Worm (Caenorhabditis elegans): ENCODE measurements around the gene F09E5.11.

F09E5.11 gene

DNA sequence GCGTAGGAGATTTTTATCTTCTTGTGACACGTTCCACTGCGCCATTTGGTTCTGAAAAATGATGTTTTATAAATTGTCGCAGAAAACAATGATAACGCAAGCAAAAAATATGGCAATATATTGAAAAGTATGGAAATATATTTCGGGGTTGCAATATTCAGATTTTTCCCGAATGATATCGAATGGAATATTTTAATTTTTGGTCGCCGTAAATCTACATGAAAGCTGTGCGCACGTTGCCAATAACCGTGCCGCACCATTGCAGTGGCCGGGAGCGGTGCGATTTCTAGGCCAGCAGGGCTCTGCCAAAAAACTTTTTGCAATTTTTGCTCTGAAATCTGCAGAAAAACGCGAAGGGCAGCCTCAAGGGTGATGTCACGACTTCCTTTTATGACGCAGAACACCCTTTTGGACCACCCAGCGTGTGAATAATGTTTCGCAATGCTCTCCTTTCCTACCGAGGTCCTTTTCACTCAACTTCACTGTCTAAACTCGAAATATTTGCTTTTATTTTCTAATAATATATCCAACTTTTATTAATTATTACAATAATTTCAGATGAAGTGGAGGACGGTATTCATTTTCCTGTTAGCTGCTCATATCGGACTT, at the start of gene F09E5.11, which contains the start of gene bmy-1:
F09E5.11 (minus strand) TSS at position 51 of the 609 bp plus-strand sequence.
bmy-1 (plus strand) TSS at position 559 of the 609 bp plus-strand sequence.
- peak; percentile 38 for TF ChIP-seq him-1 (tag; optimal IDR thresholded peaks at IDR 0.05)
- peak; percentile 67 for TF ChIP-seq W03F9.2 (tag; optimal IDR thresholded peaks at IDR 0.05)
- TF ChIP-seq dao-5 (tag; optimal IDR thresholded peaks at IDR 0.05) = no peak

DNA sequence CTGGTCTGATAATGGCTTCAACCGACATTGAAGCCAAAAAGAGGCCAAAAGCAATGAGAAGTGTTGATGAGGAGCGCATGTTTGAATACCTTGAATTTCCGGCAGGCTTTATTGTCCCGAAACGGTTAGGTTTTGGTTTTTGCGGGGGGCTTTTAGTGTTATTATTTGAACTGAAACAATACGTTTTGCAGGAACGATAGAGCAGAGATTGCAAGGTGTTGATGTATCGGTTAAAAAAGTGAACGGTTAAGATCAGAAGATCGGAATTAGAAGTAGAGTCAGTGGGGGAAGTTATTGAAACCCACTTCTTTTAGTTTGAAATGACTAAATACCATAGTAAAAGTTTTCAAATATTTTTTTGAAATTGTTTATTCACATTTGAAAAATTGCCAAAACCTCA, 49.6 kb upstream of the F09E5.11 start, which contains the start of gene clec-141:
clec-141 (minus strand) TSS at position 101 of the 400 bp plus-strand sequence.
- no peak for TF ChIP-seq W03F9.2 (tag; optimal IDR thresholded peaks at IDR 0.05)
- no peak for TF ChIP-seq him-1 (tag; optimal IDR thresholded peaks at IDR 0.05)
- no peak for TF ChIP-seq dao-5 (tag; optimal IDR thresholded peaks at IDR 0.05)

DNA sequence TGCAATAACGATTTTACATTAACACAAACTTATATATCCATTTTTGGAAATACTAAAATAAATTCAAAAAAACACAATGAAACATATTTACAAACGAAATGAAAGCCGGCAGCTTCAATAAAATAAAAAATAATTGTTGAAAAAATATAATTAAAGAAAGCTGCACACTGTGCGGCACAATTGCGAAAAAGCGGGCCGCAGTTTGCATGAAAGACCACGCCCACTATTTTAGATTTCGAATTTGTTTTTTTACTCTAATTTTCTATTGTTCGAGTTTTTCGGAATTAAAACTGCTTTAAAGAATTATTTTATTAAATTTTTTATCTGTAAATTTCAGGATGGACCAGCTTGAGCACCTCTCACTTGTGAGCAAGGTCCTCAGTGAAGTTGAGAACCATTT, 41.2 kb upstream of the F09E5.11 start, which contains the start of gene mog-5:
mog-5 (plus strand) TSS at position 338 of the 400 bp plus-strand sequence.
- TF ChIP-seq him-1 (tag; optimal IDR thresholded peaks at IDR 0.05) (no peak), W03F9.2 (tag; optimal IDR thresholded peaks at IDR 0.05) (no peak), dao-5 (tag; optimal IDR thresholded peaks at IDR 0.05) (no peak)

DNA sequence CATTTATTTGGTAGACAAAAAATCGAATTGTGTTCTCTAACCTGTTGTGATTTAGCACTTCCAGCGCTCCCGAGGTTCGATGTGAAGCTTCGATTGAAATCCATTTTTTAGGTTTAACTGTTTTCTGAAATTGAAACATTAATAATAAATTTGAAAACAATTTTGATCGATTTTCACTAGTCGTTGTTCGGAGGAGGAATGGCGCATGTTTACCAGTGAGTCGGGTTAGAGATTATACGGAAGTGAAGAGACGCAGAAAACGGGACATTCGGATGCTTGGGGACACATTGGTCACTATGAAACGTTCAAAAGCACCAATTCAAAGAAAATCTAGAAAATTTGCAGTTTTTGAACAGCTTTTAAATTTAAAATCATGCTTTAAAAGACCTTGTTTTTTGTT, 40.8 kb upstream of the F09E5.11 start, which contains the start of gene fbxl-3:
fbxl-3 (minus strand) TSS at position 124 of the 400 bp plus-strand sequence.
- TF ChIP-seq him-1 (tag; optimal IDR thresholded peaks at IDR 0.05) (no peak), dao-5 (tag; optimal IDR thresholded peaks at IDR 0.05) (no peak), W03F9.2 (tag; optimal IDR thresholded peaks at IDR 0.05) (no peak)

DNA sequence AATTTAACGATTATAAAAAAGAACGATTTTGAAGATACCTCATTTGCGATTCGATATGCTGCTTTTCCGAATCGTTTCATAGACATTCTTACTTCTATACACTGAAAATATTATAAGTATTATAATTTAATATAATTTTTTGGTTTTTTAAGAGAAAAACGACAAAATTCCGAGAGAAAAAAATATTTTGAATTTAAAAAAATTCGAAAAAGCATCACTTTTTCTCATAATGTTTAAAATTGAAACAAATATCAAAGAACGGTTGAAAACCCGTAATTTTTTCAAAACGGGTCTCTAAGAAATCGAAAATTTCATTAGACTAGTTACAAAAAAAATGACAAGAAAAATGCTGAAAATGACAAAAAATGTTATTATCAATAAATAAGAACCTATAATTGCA, 37.6 kb upstream of the F09E5.11 start, which contains the start of gene pink-1:
pink-1 (minus strand) TSS at position 101 of the 400 bp plus-strand sequence.
- TF ChIP-seq him-1 (tag; optimal IDR thresholded peaks at IDR 0.05) = no peak
- TF ChIP-seq W03F9.2 (tag; optimal IDR thresholded peaks at IDR 0.05) = no peak
- no peak for TF ChIP-seq dao-5 (tag; optimal IDR thresholded peaks at IDR 0.05)

DNA sequence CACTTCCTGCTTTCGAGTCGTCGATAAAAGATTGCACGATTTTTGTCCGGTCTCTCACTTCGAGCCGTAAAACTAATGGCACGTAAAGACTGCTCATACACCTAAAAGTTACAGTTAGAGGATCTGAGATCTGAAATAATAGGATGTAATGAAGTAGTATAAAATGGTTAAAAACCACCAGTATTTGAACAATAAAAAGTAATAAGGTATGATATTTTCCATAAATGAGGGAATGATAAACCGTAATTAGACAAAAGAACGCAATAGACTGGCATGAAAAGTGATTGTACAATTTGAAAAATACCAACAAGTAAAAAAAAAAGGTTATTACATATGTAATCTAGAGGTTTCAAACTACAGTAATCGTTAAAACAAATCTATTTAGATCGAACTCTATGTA, 35.1 kb upstream of the F09E5.11 start, which contains the start of gene brap-2:
brap-2 (minus strand) TSS at position 101 of the 400 bp plus-strand sequence.
- TF ChIP-seq W03F9.2 (tag; optimal IDR thresholded peaks at IDR 0.05) = no peak
- TF ChIP-seq him-1 (tag; optimal IDR thresholded peaks at IDR 0.05) = no peak
- TF ChIP-seq dao-5 (tag; optimal IDR thresholded peaks at IDR 0.05) = no peak

DNA sequence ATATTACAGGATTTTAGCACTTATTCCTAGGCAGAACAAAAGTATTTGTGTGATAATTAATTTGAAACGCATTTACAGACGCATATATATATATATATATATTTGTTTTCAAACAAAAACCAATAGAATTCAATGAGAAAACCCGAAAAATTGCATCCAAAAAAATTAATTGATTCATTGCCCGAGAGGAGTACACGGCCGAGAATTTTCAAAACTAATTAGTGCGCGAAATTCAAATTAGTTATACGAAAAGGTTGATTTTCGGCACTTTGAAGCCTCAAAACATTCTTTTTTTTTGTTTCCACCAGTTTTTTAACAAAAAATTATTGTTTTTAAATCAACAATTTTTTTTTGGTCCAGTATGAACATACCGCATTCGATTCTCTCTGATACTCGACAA, 33.5 kb upstream of the F09E5.11 start:
- TF ChIP-seq dao-5 (tag; optimal IDR thresholded peaks at IDR 0.05) (no peak), W03F9.2 (tag; optimal IDR thresholded peaks at IDR 0.05) (no peak), him-1 (tag; optimal IDR thresholded peaks at IDR 0.05) (no peak)

DNA sequence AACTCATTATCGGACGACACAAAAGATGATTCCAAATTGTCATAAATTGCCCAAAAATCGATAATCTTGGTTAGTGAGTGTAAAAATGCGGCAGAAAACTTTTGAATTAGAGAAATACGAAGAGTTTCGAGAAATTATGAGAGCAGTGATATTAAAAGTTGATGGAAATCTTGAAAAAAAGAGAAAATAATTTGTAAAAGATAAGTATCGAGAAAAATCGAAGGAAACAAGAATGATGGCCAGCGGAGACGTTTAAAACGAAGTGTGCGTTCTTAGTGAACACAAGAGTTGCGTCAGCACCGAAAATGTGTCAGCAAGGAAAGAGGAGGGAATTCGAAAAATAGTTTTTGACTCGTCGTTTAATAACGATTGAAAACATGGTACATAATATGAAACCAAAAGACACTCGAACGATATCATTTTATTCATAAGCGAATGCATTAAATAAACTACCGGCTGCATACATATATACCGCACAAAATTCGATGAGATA, 31.9 kb upstream of the F09E5.11 start, which contains the start of gene ndx-6:
ndx-6 (minus strand) TSS at position 51 of the 493 bp plus-strand sequence.
- TF ChIP-seq W03F9.2 (tag; optimal IDR thresholded peaks at IDR 0.05) (peak; percentile 72), dao-5 (tag; optimal IDR thresholded peaks at IDR 0.05) (no peak), him-1 (tag; optimal IDR thresholded peaks at IDR 0.05) (peak; percentile 24)

DNA sequence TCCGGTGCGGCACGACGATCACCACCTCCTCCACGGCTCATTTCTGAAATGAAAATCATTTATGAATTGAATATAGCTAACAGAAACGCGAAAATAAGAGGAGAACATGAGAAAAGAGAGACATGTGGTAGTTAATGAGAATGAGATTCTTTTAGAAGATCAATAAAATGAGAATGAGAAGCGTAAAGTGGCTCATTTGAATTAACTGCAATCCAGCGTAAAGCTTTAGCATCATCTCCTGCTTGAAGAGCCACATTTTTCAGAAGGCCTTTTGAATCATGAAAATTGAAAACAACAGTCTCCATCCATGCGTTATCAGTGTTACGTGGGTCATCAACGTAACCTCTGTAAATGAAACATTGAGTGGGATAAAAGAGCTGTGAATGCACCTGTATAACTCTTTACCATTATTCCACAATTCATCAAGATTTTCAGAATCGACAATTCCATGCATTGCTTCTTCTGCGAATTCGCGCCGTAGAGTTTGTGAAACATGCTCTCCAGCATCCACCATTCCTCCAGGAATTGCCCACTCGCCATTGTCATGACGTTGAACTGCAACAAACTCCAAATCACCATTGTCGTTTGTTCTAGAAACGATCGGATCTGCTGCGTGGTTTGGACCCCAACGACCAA, 30.9 kb upstream of the F09E5.11 start, which contains the start of gene rsp-4:
rsp-4 (minus strand) TSS at position 51 of the 636 bp plus-strand sequence.
- no peak for TF ChIP-seq W03F9.2 (tag; optimal IDR thresholded peaks at IDR 0.05)
- no peak for TF ChIP-seq dao-5 (tag; optimal IDR thresholded peaks at IDR 0.05)
- TF ChIP-seq him-1 (tag; optimal IDR thresholded peaks at IDR 0.05) = no peak

DNA sequence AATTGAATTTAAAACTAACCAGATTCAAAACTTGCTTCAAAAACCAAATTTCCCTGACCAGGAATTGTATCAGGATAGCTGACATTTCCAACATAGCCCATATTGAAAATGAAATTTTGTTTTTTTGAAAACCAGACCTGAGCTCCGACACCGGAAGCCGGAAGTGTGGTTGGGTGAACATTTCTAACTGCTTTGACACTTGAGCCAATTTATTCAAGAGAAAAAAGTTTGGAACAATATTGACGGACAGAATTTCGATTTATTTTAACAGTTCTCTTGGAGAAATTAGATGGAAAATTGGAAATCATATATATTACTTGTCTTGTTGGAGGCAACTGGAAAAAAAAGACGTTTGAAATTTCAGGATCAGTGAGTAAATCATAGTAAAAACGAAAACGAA, 29.2 kb upstream of the F09E5.11 start, which contains the start of gene ccpp-6:
ccpp-6 (minus strand) TSS at position 101 of the 400 bp plus-strand sequence.
- TF ChIP-seq him-1 (tag; optimal IDR thresholded peaks at IDR 0.05) (no peak), dao-5 (tag; optimal IDR thresholded peaks at IDR 0.05) (no peak), W03F9.2 (tag; optimal IDR thresholded peaks at IDR 0.05) (no peak)

DNA sequence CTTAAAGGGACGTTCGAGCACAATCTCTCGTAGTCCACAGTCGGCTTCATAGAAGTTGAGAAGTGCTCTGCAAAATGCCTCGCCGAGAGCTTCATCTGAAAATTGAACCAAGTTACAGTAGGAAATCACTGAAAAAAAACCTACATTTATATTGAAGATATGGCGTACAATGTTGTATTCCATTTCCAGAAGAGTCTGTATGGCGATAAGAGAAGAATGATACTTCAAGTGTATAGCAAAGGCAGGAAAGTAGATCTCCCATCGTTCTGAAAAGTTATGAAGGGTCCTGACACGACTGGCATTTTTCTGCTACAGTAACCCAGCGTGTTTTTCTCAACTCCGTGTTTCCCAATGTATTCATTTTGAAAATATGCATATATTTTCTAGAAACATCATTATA, 26.3 kb upstream of the F09E5.11 start:
- no peak for TF ChIP-seq W03F9.2 (tag; optimal IDR thresholded peaks at IDR 0.05)
- no peak for TF ChIP-seq dao-5 (tag; optimal IDR thresholded peaks at IDR 0.05)
- TF ChIP-seq him-1 (tag; optimal IDR thresholded peaks at IDR 0.05) = no peak

DNA sequence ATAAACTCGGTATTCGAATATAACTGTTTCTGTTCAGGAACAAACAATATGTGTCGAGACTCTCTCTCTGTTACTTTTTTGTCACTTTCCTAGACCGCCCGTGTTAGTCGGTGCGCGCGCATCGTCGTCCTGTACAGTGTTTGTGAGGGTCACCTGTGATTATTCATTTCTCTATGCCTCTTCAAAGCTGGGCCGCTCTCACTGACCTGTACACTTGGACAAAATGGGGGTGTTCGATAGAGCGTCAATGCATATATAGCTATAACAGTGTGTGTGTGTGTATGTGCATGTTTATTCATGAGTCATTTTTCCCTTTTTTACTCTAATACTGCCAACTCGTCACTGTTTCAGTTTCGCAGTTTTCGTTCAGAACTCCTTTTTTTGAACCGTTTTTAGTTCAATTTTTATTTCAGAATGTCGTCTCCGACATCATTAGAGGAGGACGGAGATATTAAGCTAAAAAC, 21.7 kb upstream of the F09E5.11 start, which contains the start of gene pkc-3:
pkc-3 (plus strand) TSS at position 414 of the 464 bp plus-strand sequence.
- no peak for TF ChIP-seq him-1 (tag; optimal IDR thresholded peaks at IDR 0.05)
- TF ChIP-seq dao-5 (tag; optimal IDR thresholded peaks at IDR 0.05) = no peak
- TF ChIP-seq W03F9.2 (tag; optimal IDR thresholded peaks at IDR 0.05) = no peak

DNA sequence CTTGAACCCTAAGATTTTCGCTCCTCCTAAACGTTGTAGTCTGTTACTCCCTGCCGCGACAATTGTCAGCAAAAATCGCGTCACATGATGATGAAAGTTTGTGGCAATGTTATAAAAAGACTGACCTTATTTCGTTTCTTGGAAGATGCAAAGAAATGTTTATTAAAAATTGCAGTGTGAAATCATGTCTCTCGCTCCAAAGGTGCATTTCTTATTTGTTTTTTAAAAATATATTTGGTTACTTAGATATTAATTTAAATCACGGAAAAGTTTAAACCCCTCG, 20.2 kb upstream of the F09E5.11 start:
- TF ChIP-seq W03F9.2 (tag; optimal IDR thresholded peaks at IDR 0.05) (no peak), dao-5 (tag; optimal IDR thresholded peaks at IDR 0.05) (no peak), him-1 (tag; optimal IDR thresholded peaks at IDR 0.05) (no peak)
